Worm (Caenorhabditis elegans) whole organism, L4/young adult: ENCODE results near the gene spp-2.
A peak's percentile ranks its signal among the peaks of the same experiment; 100 is the strongest.
"Not testable (repeated sequence)": the region's sequence is repeated elsewhere in the genome, so short reads cannot be mapped to it uniquely, and the experiment has no call there.

Experiments used
- W03F9.2 ChIP-seq: fragments of 150-350 bp; optimal IDR thresholded peaks from 2 replicates; lab custom pipeline; 2014; ENCODE audit warnings: missing biosample characterization, missing genetic modification characterization
- dao-5 ChIP-seq: sonication (generic microtip); optimal IDR thresholded peaks from 2 replicates; lab custom pipeline; 2016; ENCODE audit warnings: missing genotype, missing genetic modification characterization, moderate library complexity, missing compliant biosample characterization
- him-1 ChIP-seq: sonication (generic microtip); optimal IDR thresholded peaks from 2 replicates; lab custom pipeline; 2016; ENCODE audit warnings: missing genotype, missing genetic modification reagents, missing genetic modification characterization, missing compliant biosample characterization

Gene spp-2

ce11 chrX:7316485-7317391 is at the start of gene spp-2, which contains the start of gene spp-6:
spp-2 (minus strand) TSS chrX:7316818.
spp-6 (plus strand) TSS chrX:7317341.
- no peak for TF ChIP-seq him-1 (tag; lab: Kevin White, UChicago)
- TF ChIP-seq dao-5 (tag; lab: Kevin White, UChicago) = no peak

- not testable (repeated sequence) for TF ChIP-seq W03F9.2, dao-5, him-1 (tag; lab: Kevin White, UChicago)
These were observed 48.6 kb upstream of the spp-2 start, which contains the start of gene C56G3.2 for ce11 chrX:7365267-7365666. C56G3.2 (plus strand) TSS chrX:7365567.

ce11 chrX:7343747-7344146 is 27.1 kb upstream of the spp-2 start, which contains the start of gene C07D8.5:
C07D8.5 (plus strand) TSS chrX:7344047.
- TF ChIP-seq dao-5 (tag; lab: Kevin White, UChicago) (no peak), him-1 (tag; lab: Kevin White, UChicago) (no peak), W03F9.2 (tag; lab: Kevin White, UChicago) (no peak)

- TF ChIP-seq him-1 (tag; lab: Kevin White, UChicago) = no peak
- TF ChIP-seq dao-5 (tag; lab: Kevin White, UChicago) = no peak
- no peak for TF ChIP-seq W03F9.2 (tag; lab: Kevin White, UChicago)
These were observed 26.6 kb upstream of the spp-2 start for ce11 chrX:7343218-7343617.

ce11 chrX:7340915-7341559 is 24.4 kb upstream of the spp-2 start, which contains the start of gene C07D8.6:
C07D8.6 (plus strand) TSS chrX:7341509.
- TF ChIP-seq him-1 (tag; lab: Kevin White, UChicago) = no peak
- TF ChIP-seq W03F9.2 (tag; lab: Kevin White, UChicago) = peak; percentile 66

- TF ChIP-seq him-1 (tag; lab: Kevin White, UChicago) (no peak), W03F9.2 (tag; lab: Kevin White, UChicago) (no peak), dao-5 (tag; lab: Kevin White, UChicago) (no peak)
These were observed 23.8 kb upstream of the spp-2 start for ce11 chrX:7340394-7340793.

ce11 chrX:7334302-7334724 is 17.7 kb upstream of the spp-2 start, which contains the start of gene epg-7:
epg-7 (plus strand) TSS chrX:7334714.
- TF ChIP-seq dao-5 (tag; lab: Kevin White, UChicago) (no peak), him-1 (tag; lab: Kevin White, UChicago) (peak; percentile 82), W03F9.2 (tag; lab: Kevin White, UChicago) (peak; percentile 59)

ce11 chrX:7330685-7331196 is 14.1 kb upstream of the spp-2 start, which contains the start of gene ttr-30:
ttr-30 (plus strand) TSS chrX:7330949.
- no peak for TF ChIP-seq W03F9.2 (tag; lab: Kevin White, UChicago)
- TF ChIP-seq dao-5 (tag; lab: Kevin White, UChicago) = no peak

- TF ChIP-seq him-1 (tag; lab: Kevin White, UChicago) (no peak), W03F9.2 (tag; lab: Kevin White, UChicago) (no peak), dao-5 (tag; lab: Kevin White, UChicago) (no peak)
These were observed 13.0 kb upstream of the spp-2 start, which contains the start of gene ttr-59 for ce11 chrX:7329601-7330000. ttr-59 (plus strand) TSS chrX:7329818.

- TF ChIP-seq dao-5 (tag; lab: Kevin White, UChicago) = no peak
- no peak for TF ChIP-seq W03F9.2 (tag; lab: Kevin White, UChicago)
- no peak for TF ChIP-seq him-1 (tag; lab: Kevin White, UChicago)
These were observed 11.5 kb upstream of the spp-2 start for ce11 chrX:7328065-7328564.

ce11 chrX:7326967-7327651 is 10.5 kb upstream of the spp-2 start, which contains the start of gene sng-1:
sng-1 (plus strand) TSS chrX:7327601.
- TF ChIP-seq W03F9.2 (tag; lab: Kevin White, UChicago) (no peak), him-1 (tag; lab: Kevin White, UChicago) (peak; percentile 36), dao-5 (tag; lab: Kevin White, UChicago) (no peak)

ce11 chrX:7323604-7324003 is 7.0 kb upstream of the spp-2 start:
- TF ChIP-seq dao-5 (tag; lab: Kevin White, UChicago) (peak; percentile 48), W03F9.2 (tag; lab: Kevin White, UChicago) (no peak), him-1 (tag; lab: Kevin White, UChicago) (no peak)
